Worm (Caenorhabditis elegans) whole organism, L1 larva: ENCODE data around the gene F19B6.3.

Experiments used
- ces-1 ChIP-seq: fragments of 150-350 bp; optimal IDR thresholded peaks from 2 replicates; lab custom pipeline; 2014; ENCODE audit warnings: missing biosample characterization, missing genetic modification reagents, missing genetic modification characterization
- egl-27 ChIP-seq, 2 experiments: fragments of 150-350 bp in 1 of 2; sonication (generic microtip); optimal IDR thresholded peaks; 3 replicates each; lab custom pipeline; 2017 to 2018; ENCODE audit warnings: missing biosample characterization in 2 of 2, missing genetic modification characterization in 2 of 2, missing genetic modification reagents in 2 of 2
- lin-13 ChIP-seq: fragments of 150-350 bp; optimal IDR thresholded peaks from 2 replicates; lab custom pipeline; 2014; ENCODE audit warnings: missing biosample characterization, missing genetic modification reagents, missing genetic modification characterization

ce11 chrIV:12302885-12303284 is 24.1 kb upstream of the F19B6.3 start:
- TF ChIP-seq egl-27 (tag; optimal IDR thresholded peaks at IDR 0.05; lab: Kevin White, UChicago) = no peak
- no peak for TF ChIP-seq ces-1 (GFP tag; lab: Kevin White, UChicago)
- no peak for TF ChIP-seq lin-13 (GFP tag; lab: Kevin White, UChicago)
